Fruit fly (Drosophila melanogaster) whole organism, embryonic: ENCODE measurements around the gene Gs1l.
A peak's percentile ranks its signal among the peaks of the same experiment; 100 is the strongest.

Source experiments
- Aef1 ChIP-seq: fragments of 200-800 bp; sonication (Bioruptor generic); IDR thresholded peaks from 3 replicates; pipeline ENCODE4 v1.3.6; 2022; ENCODE audit warnings: missing biosample characterization, missing genetic modification characterization
- CG11560 ChIP-seq: fragments of 200-800 bp; sonication (Bioruptor generic); IDR thresholded peaks from 3 replicates; pipeline ENCODE4 v1.3.6; 2022; ENCODE audit warnings: missing biosample characterization, missing genetic modification characterization
- CG13775 ChIP-seq: fragments of 200-800 bp; sonication (Bioruptor generic); optimal IDR thresholded peaks from 3 replicates; lab custom pipeline; 2017; ENCODE audit warnings: missing biosample characterization, mild to moderate bottlenecking, missing genetic modification characterization
- CG14710 ChIP-seq: fragments of 200-800 bp; sonication (Bioruptor generic); optimal IDR thresholded peaks from 3 replicates; lab custom pipeline; 2019; ENCODE audit warnings: missing biosample characterization, mild to moderate bottlenecking, missing genetic modification characterization, moderate library complexity
- CG16813 ChIP-seq: fragments of 200-800 bp; sonication (Bioruptor generic); IDR thresholded peaks from 3 replicates; pipeline ENCODE4 v1.3.6; 2022; ENCODE audit warnings: missing biosample characterization, missing genetic modification characterization; ENCODE audit not compliant: partially characterized antibody
- CG17328 ChIP-seq: fragments of 200-800 bp; sonication (Bioruptor generic); IDR thresholded peaks from 2 replicates; pipeline ENCODE4 v1.3.6; 2022; ENCODE audit warnings: missing biosample characterization, missing genetic modification characterization
- CG2116 ChIP-seq: fragments of 200-800 bp; sonication (Bioruptor generic); optimal IDR thresholded peaks from 3 replicates; lab custom pipeline; 2018; ENCODE audit warnings: missing biosample characterization, mild to moderate bottlenecking, missing genetic modification characterization
- CG34224 ChIP-seq: fragments of 200-800 bp; sonication (Bioruptor generic); IDR thresholded peaks from 3 replicates; pipeline ENCODE4 v1.3.6; 2022; ENCODE audit warnings: missing biosample characterization, missing genetic modification characterization; ENCODE audit not compliant: partially characterized antibody
- CG4360 ChIP-seq: fragments of 200-800 bp; sonication (Bioruptor generic); IDR thresholded peaks from 2 replicates; pipeline ENCODE4 v1.3.6; 2022; ENCODE audit warnings: missing biosample characterization, missing genetic modification characterization
- CG4424 ChIP-seq: fragments of 200-800 bp; sonication (Bioruptor generic); optimal IDR thresholded peaks from 3 replicates; lab custom pipeline; 2016; ENCODE audit warnings: missing biosample characterization, missing genetic modification characterization
- CG4617 ChIP-seq: fragments of 200-800 bp; sonication (Bioruptor generic); optimal IDR thresholded peaks from 3 replicates; lab custom pipeline; 2016; ENCODE audit warnings: missing biosample characterization, missing genetic modification characterization, borderline replicate concordance
- CG6254 ChIP-seq: fragments of 200-800 bp; sonication (Bioruptor generic); optimal IDR thresholded peaks from 3 replicates; lab custom pipeline; 2017; ENCODE audit warnings: mild to moderate bottlenecking, missing biosample characterization, missing genetic modification reagents, missing genetic modification characterization
- CG6689 ChIP-seq: fragments of 200-800 bp; sonication (Bioruptor generic); IDR thresholded peaks from 2 replicates; pipeline ENCODE4 v1.3.6; 2022; ENCODE audit warnings: missing biosample characterization, missing genetic modification characterization
- CG6791 ChIP-seq: fragments of 200-800 bp; sonication (Bioruptor generic); IDR thresholded peaks from 3 replicates; pipeline ENCODE4 v1.3.6; 2022; ENCODE audit warnings: missing biosample characterization, missing genetic modification characterization; ENCODE audit not compliant: partially characterized antibody
- CHES-1-like ChIP-seq: fragments of 200-800 bp; sonication (Bioruptor generic); optimal IDR thresholded peaks from 2 replicates; lab custom pipeline; 2016; ENCODE audit warnings: missing biosample characterization, missing genetic modification characterization
- Dll ChIP-seq: fragments of 200-800 bp; sonication (Bioruptor generic); IDR thresholded peaks from 4 replicates; pipeline ENCODE4 v1.3.6; 2022; ENCODE audit warnings: missing biosample characterization, missing genetic modification characterization; ENCODE audit not compliant: partially characterized antibody
- Doc3 ChIP-seq: fragments of 200-800 bp; sonication (Bioruptor generic); IDR thresholded peaks from 3 replicates; pipeline ENCODE4 v1.3.6; 2022; ENCODE audit warnings: missing biosample characterization, missing genetic modification characterization; ENCODE audit not compliant: partially characterized antibody
- Dp ChIP-seq: fragments of 200-800 bp; sonication (Bioruptor generic); optimal IDR thresholded peaks from 2 replicates; lab custom pipeline; 2018; ENCODE audit warnings: missing biosample characterization, mild to moderate bottlenecking, missing genetic modification characterization, moderate library complexity
- Dref ChIP-seq: fragments of 200-800 bp; sonication (Bioruptor generic); IDR thresholded peaks from 2 replicates; pipeline ENCODE4 v1.3.6; 2022; ENCODE audit warnings: missing biosample characterization, missing genetic modification characterization
- Ets97D ChIP-seq: fragments of 200-800 bp; sonication (Bioruptor generic); optimal IDR thresholded peaks from 3 replicates; lab custom pipeline; 2016; ENCODE audit warnings: missing biosample characterization, missing genetic modification characterization
- Jarid2 ChIP-seq: fragments of 200-800 bp; sonication (Bioruptor generic); optimal IDR thresholded peaks from 3 replicates; lab custom pipeline; 2017; ENCODE audit warnings: mild to moderate bottlenecking, missing biosample characterization, missing genetic modification reagents, missing genetic modification characterization
- MESR4 ChIP-seq: fragments of 200-800 bp; sonication (Bioruptor generic); optimal IDR thresholded peaks from 2 replicates; lab custom pipeline; 2018; ENCODE audit warnings: missing biosample characterization, mild to moderate bottlenecking, missing genetic modification characterization, moderate library complexity
- Myb ChIP-seq: fragments of 200-800 bp; sonication (Bioruptor generic); optimal IDR thresholded peaks from 2 replicates; lab custom pipeline; 2016; ENCODE audit warnings: missing biosample characterization, missing genetic modification characterization
- NC2β ChIP-seq: fragments of 200-800 bp; sonication (Bioruptor generic); optimal IDR thresholded peaks from 2 replicates; lab custom pipeline; 2016; ENCODE audit warnings: missing biosample characterization, missing genetic modification characterization
- Nf-YA ChIP-seq: fragments of 200-800 bp; sonication (Bioruptor generic); IDR thresholded peaks from 2 replicates; pipeline ENCODE4 v1.3.6; 2022; ENCODE audit warnings: missing biosample characterization, missing genetic modification characterization
- Opbp ChIP-seq: fragments of 200-800 bp; sonication (Bioruptor generic); IDR thresholded peaks from 3 replicates; pipeline ENCODE4 v1.3.6; 2022; ENCODE audit warnings: missing biosample characterization, missing genetic modification characterization; ENCODE audit not compliant: partially characterized antibody
- Sry-δ ChIP-seq: fragments of 200-800 bp; sonication (Bioruptor generic); optimal IDR thresholded peaks from 2 replicates; lab custom pipeline; 2016; ENCODE audit warnings: missing biosample characterization, missing genetic modification characterization
- ato ChIP-seq: fragments of 200-800 bp; sonication (Bioruptor generic); IDR thresholded peaks from 2 replicates; pipeline ENCODE4 v1.3.6; 2022; ENCODE audit warnings: missing biosample characterization, missing genetic modification characterization; ENCODE audit not compliant: partially characterized antibody
- az2 ChIP-seq: fragments of 200-800 bp; sonication (Bioruptor generic); optimal IDR thresholded peaks from 3 replicates; lab custom pipeline; 2016; ENCODE audit warnings: missing biosample characterization, missing genetic modification characterization
- bbx ChIP-seq: fragments of 200-800 bp; sonication (Bioruptor generic); IDR thresholded peaks from 2 replicates; pipeline ENCODE4 v1.3.6; 2022; ENCODE audit warnings: missing biosample characterization, missing genetic modification characterization; ENCODE audit not compliant: partially characterized antibody
- cato ChIP-seq: fragments of 200-800 bp; sonication (Bioruptor generic); optimal IDR thresholded peaks from 2 replicates; lab custom pipeline; 2016; ENCODE audit warnings: missing biosample characterization, missing genetic modification characterization, borderline replicate concordance
- cg ChIP-seq: fragments of 200-800 bp; sonication (Bioruptor generic); optimal IDR thresholded peaks from 3 replicates; lab custom pipeline; 2019; ENCODE audit warnings: missing biosample characterization, mild to moderate bottlenecking, missing genetic modification characterization, moderate library complexity
- croc ChIP-seq: fragments of 200-800 bp; sonication (Bioruptor generic); conservative IDR thresholded peaks from 3 replicates; pipeline ENCODE4 v1.3.6; 2022; ENCODE audit warnings: missing biosample characterization, missing genetic modification characterization
- dm ChIP-seq: fragments of 200-800 bp; sonication (Bioruptor generic); optimal IDR thresholded peaks from 3 replicates; lab custom pipeline; 2016; ENCODE audit warnings: missing biosample characterization, missing genetic modification characterization
- gcm ChIP-seq: fragments of 200-800 bp; sonication (Bioruptor generic); optimal IDR thresholded peaks from 2 replicates; lab custom pipeline; 2019; ENCODE audit warnings: missing biosample characterization, mild to moderate bottlenecking, missing genetic modification characterization, moderate library complexity
- gsb ChIP-seq: fragments of 200-800 bp; sonication (Bioruptor generic); IDR thresholded peaks from 2 replicates; pipeline ENCODE4 v1.3.6; 2022; ENCODE audit warnings: missing biosample characterization, missing genetic modification characterization
- hbn ChIP-seq: fragments of 200-800 bp; sonication (Bioruptor generic); IDR thresholded peaks from 2 replicates; pipeline ENCODE4 v1.3.6; 2022; ENCODE audit warnings: missing biosample characterization, missing genetic modification characterization; ENCODE audit not compliant: partially characterized antibody
- inv ChIP-seq: fragments of 200-800 bp; sonication (Bioruptor generic); IDR thresholded peaks from 2 replicates; pipeline ENCODE4 v1.3.6; 2022; ENCODE audit warnings: missing biosample characterization, missing genetic modification characterization; ENCODE audit not compliant: partially characterized antibody
- nerfin-2 ChIP-seq: fragments of 200-800 bp; sonication (Bioruptor generic); IDR thresholded peaks from 2 replicates; pipeline ENCODE4 v1.3.6; 2022; ENCODE audit warnings: missing biosample characterization, missing genetic modification characterization; ENCODE audit not compliant: partially characterized antibody
- pzg ChIP-seq: fragments of 200-800 bp; sonication (Bioruptor generic); optimal IDR thresholded peaks from 3 replicates; lab custom pipeline; 2018; ENCODE audit warnings: missing biosample characterization, mild to moderate bottlenecking, missing genetic modification characterization, moderate library complexity
- sug ChIP-seq: fragments of 200-800 bp; optimal IDR thresholded peaks from 2 replicates; lab custom pipeline; 2019; ENCODE audit warnings: missing biosample characterization, mild to moderate bottlenecking, missing genetic modification characterization, moderate library complexity
- unc-4 ChIP-seq: fragments of 200-800 bp; sonication (Bioruptor generic); IDR thresholded peaks from 2 replicates; pipeline ENCODE4 v1.3.6; 2022; ENCODE audit warnings: missing biosample characterization, missing genetic modification characterization; ENCODE audit not compliant: partially characterized antibody
- vnd ChIP-seq: fragments of 200-800 bp; sonication (Bioruptor generic); IDR thresholded peaks from 3 replicates; pipeline ENCODE4 v1.3.6; 2022; ENCODE audit warnings: missing biosample characterization, missing genetic modification characterization; ENCODE audit not compliant: partially characterized antibody
- vvl ChIP-seq: fragments of 200-800 bp; sonication (Bioruptor generic); IDR thresholded peaks from 2 replicates; pipeline ENCODE4 v1.3.6; 2022; ENCODE audit warnings: missing biosample characterization, missing genetic modification characterization
- zen2 ChIP-seq: fragments of 200-800 bp; sonication (Bioruptor generic); IDR thresholded peaks from 3 replicates; pipeline ENCODE4 v1.3.6; 2022; ENCODE audit warnings: missing biosample characterization, missing genetic modification characterization; ENCODE audit not compliant: partially characterized antibody
- zfh1 ChIP-seq: fragments of 200-800 bp; sonication (Bioruptor generic); IDR thresholded peaks from 3 replicates; pipeline ENCODE4 v1.3.6; 2022; ENCODE audit warnings: missing biosample characterization, missing genetic modification characterization

Gs1l gene

DNA sequence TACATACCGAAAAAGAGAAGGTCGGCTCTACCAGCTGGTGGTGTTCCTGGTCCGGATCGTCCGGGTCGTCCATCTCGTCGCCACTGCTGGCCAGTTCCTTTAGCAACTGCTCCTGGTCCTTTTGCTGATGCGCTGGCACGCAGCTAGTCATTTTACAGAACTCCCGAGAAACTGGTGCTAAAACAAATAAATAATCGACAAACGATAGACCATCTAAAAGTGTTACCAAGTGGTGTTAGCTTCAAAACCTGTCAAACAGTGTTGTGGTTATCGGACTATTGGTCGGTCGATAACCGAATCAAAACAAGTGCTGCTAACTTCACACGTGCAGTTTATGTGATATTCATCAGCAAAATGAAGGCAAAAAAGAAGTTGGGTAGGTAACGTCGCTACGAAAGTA is 12.2 kb downstream of the Gs1l start, which contains the start of the genes morgue and Elp3 (continued):
- TF ChIP-seq Jarid2 (GFP tag; lab: Kevin White, UChicago): no peak
- TF ChIP-seq Myb: peak; percentile 34
- TF ChIP-seq az2 (GFP tag; lab: Kevin White, UChicago): no peak
- TF ChIP-seq zfh1 (GFP tag; lab: Robert Waterston, UW): no peak
- TF ChIP-seq CG17328: no peak
- TF ChIP-seq bbx: peak; percentile 87
- peak; percentile 89 for TF ChIP-seq dm (GFP tag; lab: Kevin White, UChicago)
- TF ChIP-seq CG6254 (GFP tag; lab: Kevin White, UChicago): no peak
- TF ChIP-seq CG6689 (GFP tag; lab: Robert Waterston, UW): no peak
- no peak for TF ChIP-seq gsb (GFP tag; lab: Robert Waterston, UW)
- peak; percentile 60; the same call in 1 of the 3 replicates for TF ChIP-seq CG11560
- TF ChIP-seq Nf-YA (GFP tag; lab: Robert Waterston, UW): no peak
- TF ChIP-seq inv (GFP tag; lab: Robert Waterston, UW): peak; percentile 48; the same call in 1 of the 2 replicates
- peak; percentile 79 for TF ChIP-seq zen2 (GFP tag; lab: Robert Waterston, UW)
- TF ChIP-seq croc (GFP tag; lab: Robert Waterston, UW): no peak
- peak; percentile 51 for TF ChIP-seq hbn (GFP tag; lab: Robert Waterston, UW)
- TF ChIP-seq unc-4 (GFP tag; lab: Robert Waterston, UW): peak; percentile 56
- no peak for TF ChIP-seq CG13775
- peak; percentile 86 for TF ChIP-seq MESR4 (GFP tag; lab: Kevin White, UChicago)

DNA sequence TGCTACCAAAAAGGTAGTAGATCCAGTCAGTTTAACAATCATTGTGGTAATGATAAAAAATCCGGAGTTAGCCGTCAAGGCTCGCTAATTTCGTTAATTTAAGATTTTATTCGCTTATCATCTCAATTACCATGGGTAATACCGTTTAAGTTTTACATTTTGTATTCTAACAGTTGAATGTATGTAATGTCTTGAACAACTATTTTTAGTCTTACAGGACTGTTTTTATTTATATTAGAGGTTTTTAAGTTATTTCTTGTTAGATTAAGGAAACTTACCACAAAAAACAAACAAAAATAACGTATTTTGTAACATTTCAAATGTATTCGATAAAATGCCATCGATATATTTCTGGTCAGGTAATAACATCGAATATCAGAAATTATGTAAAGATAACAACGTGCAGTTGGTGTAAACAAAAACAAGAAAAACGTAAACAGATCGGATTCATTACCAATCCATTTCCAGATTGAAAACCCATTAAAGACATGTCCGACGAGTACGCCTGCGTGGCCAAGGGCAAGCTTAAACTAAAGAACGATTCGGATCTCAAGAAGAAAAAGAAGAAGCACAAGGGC is 14.5 kb downstream of the Gs1l start, which contains the start of the genes Sfp24F and CG15432:
TSS of gene Sfp24F (minus strand) at position 51 of the 578 bp plus-strand sequence.
TSS of gene CG15432 (plus strand) at position 311 of the 578 bp plus-strand sequence.
- TF ChIP-seq pzg (GFP tag; lab: Kevin White, UChicago) (peak; percentile 56), CG4424 (GFP tag; lab: Kevin White, UChicago) (no peak), cato (GFP tag; lab: Kevin White, UChicago) (no peak), Dll (peak; percentile 73), CG14710 (tag; lab: Kevin White, UChicago) (peak; percentile 40), cg (GFP tag; lab: Kevin White, UChicago) (no peak), CG11560 (peak; percentile 98), vvl (GFP tag; lab: Robert Waterston, UW) (no peak), Aef1 (GFP tag; lab: Robert Waterston, UW) (no peak), Ets97D (GFP tag; lab: Kevin White, UChicago) (peak; percentile 8), bbx (peak; percentile 41; the same call in 1 of the 2 replicates), sug (tag; lab: Kevin White, UChicago) (no peak), CG2116 (GFP tag; lab: Kevin White, UChicago) (peak; percentile 72), MESR4 (GFP tag; lab: Kevin White, UChicago) (peak; percentile 30), CG6791 (GFP tag; lab: Robert Waterston, UW) (peak; percentile 61; the same call in 1 of the 3 replicates), vnd (0 out of 3 replicates have a peak, but pooled peaks have one; percentile 29), hbn (GFP tag; lab: Robert Waterston, UW) (peak; percentile 46), Dref (GFP tag; lab: Robert Waterston, UW) (peak; percentile 83), CHES-1-like (GFP tag; lab: Kevin White, UChicago) (peak; percentile 5), Opbp (peak; percentile 39; the same call in 1 of the 3 replicates), Doc3 (GFP tag; lab: Robert Waterston, UW) (0 out of 3 replicates have a peak, but pooled peaks have one; percentile 34), CG4360 (GFP tag; lab: Robert Waterston, UW) (no peak), Sry-δ (GFP tag; lab: Kevin White, UChicago) (peak; percentile 51), CG16813 (GFP tag; lab: Robert Waterston, UW) (peak; percentile 43; the same call in 1 of the 3 replicates), CG34224 (GFP tag; lab: Robert Waterston, UW) (peak; percentile 63; the same call in 2 of the 3 replicates), nerfin-2 (GFP tag; lab: Robert Waterston, UW) (no peak), CG4617 (GFP tag; lab: Kevin White, UChicago) (peak; percentile 38), ato (GFP tag; lab: Robert Waterston, UW) (0 out of 2 replicates have a peak, but pooled peaks have one; percentile 11), Dp (peak; percentile 67), NC2β (no peak), gcm (GFP tag; lab: Kevin White, UChicago) (no peak)
